Worm (Caenorhabditis elegans): Measurements from ENCODE around the gene C27D9.2.

DNA sequence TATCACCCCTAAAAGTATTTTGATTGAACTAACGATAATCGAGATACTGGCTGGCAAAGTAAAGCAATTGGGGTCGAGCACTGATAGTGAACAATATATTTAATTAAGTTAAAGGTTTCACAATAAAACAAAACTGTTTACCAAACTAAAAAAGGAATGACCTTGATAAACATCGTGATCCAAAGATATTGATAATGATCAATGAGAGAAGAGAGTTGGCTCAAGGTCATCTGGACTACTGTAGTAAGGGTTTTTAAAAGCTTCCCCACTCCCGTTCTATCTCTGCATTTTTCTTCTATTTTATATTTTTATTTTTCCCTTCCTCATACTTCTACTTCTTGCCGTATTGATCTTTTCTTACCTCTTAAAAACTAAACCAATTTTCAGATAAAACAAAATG, 7.1 kb downstream of the C27D9.2 start, which contains the start of gene F41C3.2:
- TF ChIP-seq nhr-28 (tag; optimal IDR thresholded peaks at IDR 0.05) (no peak), ztf-11 (tag; optimal IDR thresholded peaks at IDR 0.05) (no peak), nhr-76 (tag; optimal IDR thresholded peaks at IDR 0.05) (no peak), snpc-4 (tag; optimal IDR thresholded peaks at IDR 0.05) (no peak), sem-2 (GFP tag; optimal IDR thresholded peaks at IDR 0.05) (no peak), unc-39 (tag; optimal IDR thresholded peaks at IDR 0.05) (no peak), nhr-12 (tag; optimal IDR thresholded peaks at IDR 0.05) (no peak), mep-1 (tag; optimal IDR thresholded peaks at IDR 0.05) (no peak), nhr-237 (tag; optimal IDR thresholded peaks at IDR 0.05) (no peak), unc-62 (GFP tag; optimal IDR thresholded peaks at IDR 0.05) (no peak), hlh-1 (tag; optimal IDR thresholded peaks at IDR 0.05) (no peak), elt-1 (tag; optimal IDR thresholded peaks at IDR 0.05; ENCODE audit: borderline replicate concordance, insufficient read depth) (no peak), ceh-39 (tag; optimal IDR thresholded peaks at IDR 0.05) (no peak)
